Worm (Caenorhabditis elegans): Measurements from ENCODE around the gene B0250.8.

B0250.8 gene

ce11 chrV:20424229-20425182 is 45.8 kb downstream of the B0250.8 start (continued):
- no peak for TF ChIP-seq chd-7 (tag; optimal IDR thresholded peaks at IDR 0.05)
- TF ChIP-seq ceh-79 (tag; optimal IDR thresholded peaks at IDR 0.05): no peak
- no peak for TF ChIP-seq repo-1 (tag; optimal IDR thresholded peaks at IDR 0.05)
- no peak for TF ChIP-seq sptf-2 (GFP tag; optimal IDR thresholded peaks at IDR 0.05)
- TF ChIP-seq ceh-40 (GFP tag; IDR thresholded peaks at IDR 0.05): no peak
- TF ChIP-seq K12H6.12 (tag; optimal IDR thresholded peaks at IDR 0.05): no peak
- no peak for TF ChIP-seq F33H1.4 (GFP tag; IDR thresholded peaks at IDR 0.05)
- TF ChIP-seq cebp-1 (GFP tag; IDR thresholded peaks at IDR 0.05): no peak
- peak; percentile 33 for TF ChIP-seq cebp-1 (tag; optimal IDR thresholded peaks at IDR 0.05)
- no peak for TF ChIP-seq let-526 (GFP tag; IDR thresholded peaks at IDR 0.05)
- peak; percentile 20 for TF ChIP-seq ztf-26 (tag; optimal IDR thresholded peaks at IDR 0.05)
- TF ChIP-seq snpc-1.3 (tag; optimal IDR thresholded peaks at IDR 0.05; ENCODE audit: insufficient read depth): no peak
- no peak for TF ChIP-seq Y67H2A.10 (GFP tag; conservative IDR thresholded peaks at IDR 0.05)
- TF ChIP-seq Y95B8A.8 (GFP tag; IDR thresholded peaks at IDR 0.05): no peak
- TF ChIP-seq snpc-3.4 (tag; optimal IDR thresholded peaks at IDR 0.05): no peak
- peak; percentile 23 for TF ChIP-seq unc-62 (GFP tag; optimal IDR thresholded peaks at IDR 0.05)
- no peak for TF ChIP-seq ztf-25 (GFP tag; IDR thresholded peaks at IDR 0.05)
- no peak for TF ChIP-seq lag-1 (GFP tag; IDR thresholded peaks at IDR 0.05)
- TF ChIP-seq hlh-26 (GFP tag; conservative IDR thresholded peaks at IDR 0.05): no peak
- TF ChIP-seq hlh-12 (tag; optimal IDR thresholded peaks at IDR 0.05): no peak
- no peak for TF ChIP-seq Y53F4B.3 (GFP tag; IDR thresholded peaks at IDR 0.05)
- TF ChIP-seq dpff-1 (tag; optimal IDR thresholded peaks at IDR 0.05): no peak
- no peak for TF ChIP-seq athp-1 (tag; optimal IDR thresholded peaks at IDR 0.05)
- no peak for TF ChIP-seq F49E8.2 (tag; optimal IDR thresholded peaks at IDR 0.05; ENCODE audit: insufficient read depth)
- no peak for TF ChIP-seq ztf-3 (GFP tag; optimal IDR thresholded peaks at IDR 0.05)
- TF ChIP-seq let-607 (tag; optimal IDR thresholded peaks at IDR 0.05): no peak
- TF ChIP-seq Y53G8AR.9 (GFP tag; conservative IDR thresholded peaks at IDR 0.05): no peak
- TF ChIP-seq madf-10 (tag; optimal IDR thresholded peaks at IDR 0.05): no peak
- TF ChIP-seq bed-2 (GFP tag; IDR thresholded peaks at IDR 0.05): no peak
- TF ChIP-seq B0019.2 (GFP tag; conservative IDR thresholded peaks at IDR 0.05): no peak
- TF ChIP-seq hsf-1 (GFP tag; IDR thresholded peaks at IDR 0.05): no peak
- no peak for TF ChIP-seq T26A5.8 (tag; optimal IDR thresholded peaks at IDR 0.05)
- TF ChIP-seq B0336.3 (GFP tag; IDR thresholded peaks at IDR 0.05): no peak
- TF ChIP-seq egrh-3 (GFP tag; IDR thresholded peaks at IDR 0.05): peak; percentile 64
- no peak for TF ChIP-seq ama-1 (optimal IDR thresholded peaks at IDR 0.05)
- no peak for TF ChIP-seq ama-1 (GFP tag; optimal IDR thresholded peaks at IDR 0.05)
- TF ChIP-seq tlf-1 (GFP tag; optimal IDR thresholded peaks at IDR 0.05): no peak
- no peak for TF ChIP-seq bed-1 (GFP tag; IDR thresholded peaks at IDR 0.05)
- TF ChIP-seq cebp-2 (GFP tag; IDR thresholded peaks at IDR 0.05): no peak
- no peak for TF ChIP-seq B0035.1 (tag; optimal IDR thresholded peaks at IDR 0.05)
- TF ChIP-seq F23B12.7 (tag; optimal IDR thresholded peaks at IDR 0.05; ENCODE audit: insufficient read depth): no peak
- no peak for TF ChIP-seq atf-7 (tag; optimal IDR thresholded peaks at IDR 0.05)
- no peak for TF ChIP-seq lsy-27 (tag; optimal IDR thresholded peaks at IDR 0.05; ENCODE audit: borderline replicate concordance, insufficient read depth)
- no peak for TF ChIP-seq ccch-3 (GFP tag; optimal IDR thresholded peaks at IDR 0.05)
- 0 out of 2 replicates have a peak, but pooled peaks have one; percentile 11 for TF ChIP-seq pbrm-1 (GFP tag; IDR thresholded peaks at IDR 0.05)
- TF ChIP-seq F37B4.10 (GFP tag; IDR thresholded peaks at IDR 0.05): no peak
- TF ChIP-seq egl-18 (GFP tag; IDR thresholded peaks at IDR 0.05): no peak
